Fruit fly (Drosophila melanogaster) whole organism, prepupa: ENCODE results near the gene toe.

Experiments used
- Met ChIP-seq: fragments of 200-800 bp; sonication (Bioruptor generic); optimal IDR thresholded peaks from 3 replicates; lab custom pipeline; 2016; ENCODE audit warnings: missing biosample characterization, missing genetic modification characterization
- esn ChIP-seq: fragments of 200-800 bp; sonication (Bioruptor generic); optimal IDR thresholded peaks from 2 replicates; lab custom pipeline; 2016; ENCODE audit warnings: missing biosample characterization, mild to moderate bottlenecking, missing genetic modification characterization, moderate library complexity
- salr ChIP-seq, 2 experiments: fragments of 200-800 bp; sonication (Bioruptor generic); optimal IDR thresholded peaks; 3 replicates each; lab custom pipeline; 2016 to 2018; ENCODE audit warnings: missing biosample characterization in 2 of 2, missing genetic modification characterization in 2 of 2, mild to moderate bottlenecking in 1 of 2

dm6 chr3L:12411214-12411685 is 21.2 kb downstream of the toe start:
- TF ChIP-seq Met (GFP tag; lab: Kevin White, UChicago) (no peak), salr (GFP tag; optimal IDR thresholded peaks at IDR 0.05; lab: Kevin White, UChicago) (no peak), esn (GFP tag; lab: Kevin White, UChicago) (no peak)
